Worm (Caenorhabditis elegans) whole organism, early embryonic: ENCODE data around the gene R07E5.17.

ENCODE experiments used
- B0310.2 ChIP-seq: sonication (generic microtip); optimal IDR thresholded peaks from 2 replicates; lab custom pipeline; 2016; ENCODE audit warnings: mild to moderate bottlenecking, missing genetic modification characterization, missing compliant biosample characterization
- F13C5.2 ChIP-seq: sonication (generic microtip); optimal IDR thresholded peaks from 2 replicates; lab custom pipeline; 2017; ENCODE audit warnings: mild to moderate bottlenecking, missing genetic modification characterization, inconsistent platforms, missing compliant biosample characterization
- aly-1 ChIP-seq: sonication (generic microtip); optimal IDR thresholded peaks from 2 replicates; lab custom pipeline; 2016; ENCODE audit warnings: missing genetic modification characterization, missing compliant biosample characterization
- ama-1 ChIP-seq: fragments of 150-350 bp; optimal IDR thresholded peaks from 2 replicates; lab custom pipeline; 2014
- ceh-13 ChIP-seq: fragments of 200-800 bp; sonication (Bioruptor generic); optimal IDR thresholded peaks from 2 replicates; lab custom pipeline; 2018; ENCODE audit warnings: mild to moderate bottlenecking, missing genetic modification characterization, missing compliant biosample characterization
- ceh-36 ChIP-seq: sonication (generic microtip); optimal IDR thresholded peaks from 2 replicates; lab custom pipeline; 2016; ENCODE audit warnings: missing genetic modification characterization, inconsistent platforms, missing compliant biosample characterization
- ets-7 ChIP-seq: sonication (generic microtip); optimal IDR thresholded peaks from 2 replicates; lab custom pipeline; 2016; ENCODE audit warnings: missing genotype, missing genetic modification characterization, missing compliant biosample characterization
- flt-1 ChIP-seq: fragments of 200-800 bp; sonication (Bioruptor generic); IDR thresholded peaks from 2 replicates; pipeline ENCODE4 v1.3.6; 2022; ENCODE audit warnings: missing genetic modification characterization, missing compliant biosample characterization
- hmbx-1 ChIP-seq: sonication (generic microtip); optimal IDR thresholded peaks from 2 replicates; lab custom pipeline; 2016; ENCODE audit warnings: mild to moderate bottlenecking, missing genetic modification characterization, missing compliant biosample characterization
- hmg-4 ChIP-seq: fragments of 200-800 bp; sonication (Bioruptor generic); optimal IDR thresholded peaks from 2 replicates; lab custom pipeline; 2018; ENCODE audit warnings: mild to moderate bottlenecking, missing genetic modification characterization, missing compliant biosample characterization
- hnd-1 ChIP-seq: sonication (generic microtip); optimal IDR thresholded peaks from 2 replicates; lab custom pipeline; 2016; ENCODE audit warnings: missing genetic modification characterization, missing compliant biosample characterization
- pes-1 ChIP-seq: fragments of 200-800 bp; sonication (Bioruptor generic); IDR thresholded peaks from 2 replicates; pipeline ENCODE4 v1.3.6; 2022; ENCODE audit warnings: missing genetic modification reagents, missing genetic modification characterization, missing compliant biosample characterization
- scrt-1 ChIP-seq: fragments of 200-800 bp; sonication (Bioruptor generic); IDR thresholded peaks from 2 replicates; pipeline ENCODE4 v1.3.6; 2022; ENCODE audit warnings: missing genetic modification characterization, missing compliant biosample characterization
- sea-1 ChIP-seq: fragments of 200-800 bp; sonication (Bioruptor generic); conservative IDR thresholded peaks from 2 replicates; pipeline ENCODE4 v1.3.6; 2022; ENCODE audit warnings: missing genetic modification characterization, missing compliant biosample characterization
- tbx-11 ChIP-seq: fragments of 200-800 bp; sonication (Bioruptor generic); IDR thresholded peaks from 2 replicates; pipeline ENCODE4 v1.3.6; 2022; ENCODE audit warnings: missing genetic modification characterization, missing compliant biosample characterization
- tbx-37 ChIP-seq: fragments of 200-800 bp; sonication (Bioruptor generic); conservative IDR thresholded peaks from 2 replicates; pipeline ENCODE4 v1.3.6; 2022; ENCODE audit warnings: missing genetic modification reagents, missing genetic modification characterization, missing compliant biosample characterization
- tra-4 ChIP-seq: sonication (generic microtip); optimal IDR thresholded peaks from 2 replicates; lab custom pipeline; 2017; ENCODE audit warnings: missing genetic modification characterization, missing compliant biosample characterization

R07E5.17 gene

DNA sequence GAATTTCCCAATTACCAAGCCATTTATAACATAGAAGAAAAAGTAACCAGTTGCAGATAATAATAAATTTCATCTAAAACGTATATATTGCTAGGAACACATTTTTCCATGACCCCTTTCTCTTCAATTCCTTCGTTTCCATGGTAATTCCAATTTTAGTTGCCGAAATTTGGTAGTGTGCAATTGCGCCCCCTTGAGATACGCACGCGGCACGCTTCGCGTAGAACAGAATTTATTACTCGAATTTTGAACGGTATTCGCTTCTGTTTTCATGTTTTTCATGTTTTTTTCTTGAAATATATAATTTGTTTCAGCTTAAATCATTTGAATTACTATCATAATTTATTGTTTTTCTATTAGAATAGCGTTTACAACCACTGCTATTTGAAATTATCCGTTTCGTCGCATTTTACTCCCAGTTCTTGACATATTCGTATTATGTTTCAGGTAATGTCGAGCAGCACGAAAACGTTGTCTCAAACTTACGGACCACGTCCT is at the start of gene R07E5.17, which contains the start of gene snfc-5:
Gene R07E5.17 (minus strand): TSS at position 98 of the 498 bp plus-strand sequence.
Gene snfc-5 (plus strand): TSS at position 448 of the 498 bp plus-strand sequence.
- no peak for TF ChIP-seq ets-7 (tag; lab: Kevin White, UChicago)
- TF ChIP-seq flt-1 (GFP tag; lab: Robert Waterston, UW) = no peak
- TF ChIP-seq F13C5.2 (tag; lab: Kevin White, UChicago) = peak; percentile 59

DNA sequence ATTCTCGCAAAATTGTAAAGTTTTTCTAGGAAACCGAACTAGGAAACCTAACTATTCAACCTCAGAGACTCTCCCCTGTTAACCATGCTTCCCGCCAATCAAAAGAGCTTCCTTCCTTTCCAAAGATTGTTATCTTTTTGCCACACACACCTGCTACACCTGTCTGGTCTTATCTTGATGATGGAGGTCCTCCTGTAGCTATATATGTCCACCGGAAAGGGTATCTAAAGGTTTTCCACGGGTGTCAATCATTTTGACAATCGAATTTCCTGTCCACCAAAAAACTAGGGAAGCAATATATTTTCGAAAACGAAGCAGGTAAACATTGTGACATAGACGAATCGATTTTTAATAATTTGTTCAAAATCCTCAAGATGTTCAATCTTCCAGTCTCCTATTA is 49.5 kb upstream of the R07E5.17 start:
- TF ChIP-seq ets-7 (tag; lab: Kevin White, UChicago) (peak; percentile 30), F13C5.2 (tag; lab: Kevin White, UChicago) (no peak)

DNA sequence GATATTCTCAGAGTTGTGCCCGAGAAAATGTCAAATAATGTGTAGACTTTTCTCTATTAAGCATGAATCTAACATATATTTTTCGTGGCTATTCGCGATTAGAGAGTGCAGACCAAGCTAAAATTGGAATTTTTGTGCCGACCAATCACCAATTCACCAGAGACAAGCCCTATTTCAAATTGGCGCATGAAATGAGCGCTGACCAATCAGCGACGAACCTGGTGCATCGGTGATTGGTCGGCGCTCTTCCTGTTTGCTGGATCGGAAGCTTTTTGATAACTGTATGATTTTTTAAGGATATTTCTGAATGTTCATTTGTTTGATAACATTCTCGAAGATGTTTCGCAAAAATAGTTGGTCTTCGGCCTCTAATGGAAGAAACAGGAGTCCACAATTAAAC is 49.1 kb upstream of the R07E5.17 start:
- TF ChIP-seq pes-1 (GFP tag; lab: Robert Waterston, UW) (no peak), B0310.2 (tag; lab: Kevin White, UChicago) (no peak), hmbx-1 (tag; lab: Kevin White, UChicago) (no peak), F13C5.2 (tag; lab: Kevin White, UChicago) (no peak), flt-1 (GFP tag; lab: Robert Waterston, UW) (no peak), tbx-37 (GFP tag; lab: Robert Waterston, UW) (no peak), ets-7 (tag; lab: Kevin White, UChicago) (no peak), aly-1 (tag; lab: Kevin White, UChicago) (no peak), tbx-11 (GFP tag; lab: Robert Waterston, UW) (no peak), hnd-1 (tag; lab: Kevin White, UChicago) (no peak), ceh-36 (tag; lab: Kevin White, UChicago) (no peak), scrt-1 (GFP tag; lab: Robert Waterston, UW) (no peak), tra-4 (no peak), ceh-13 (GFP tag; lab: Kevin White, UChicago) (no peak), sea-1 (GFP tag; lab: Robert Waterston, UW) (no peak), ama-1 (lab: Kevin White, UChicago) (no peak)

DNA sequence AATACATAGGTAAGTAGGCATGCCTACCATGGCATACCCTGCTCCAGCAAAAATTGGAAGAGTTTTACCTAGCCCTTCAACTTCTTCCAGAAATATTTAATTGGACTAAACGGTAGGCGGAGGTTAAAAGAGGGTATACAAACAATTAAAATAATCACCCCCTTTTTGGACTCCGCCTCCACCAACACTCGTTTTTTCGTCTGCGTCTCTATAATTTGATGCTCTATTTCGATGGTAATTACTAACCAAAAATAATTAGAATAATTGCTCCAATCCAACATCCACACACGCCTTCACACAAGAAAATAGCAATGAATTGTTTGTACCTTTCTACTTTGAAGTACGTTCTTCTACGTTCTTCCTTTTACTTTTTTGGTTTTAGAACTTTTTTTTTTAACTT is 48.5 kb upstream of the R07E5.17 start:
- TF ChIP-seq ceh-13 (GFP tag; lab: Kevin White, UChicago) = no peak
- TF ChIP-seq ets-7 (tag; lab: Kevin White, UChicago) = no peak
- no peak for TF ChIP-seq tra-4
- no peak for TF ChIP-seq aly-1 (tag; lab: Kevin White, UChicago)
- no peak for TF ChIP-seq tbx-37 (GFP tag; lab: Robert Waterston, UW)
- TF ChIP-seq flt-1 (GFP tag; lab: Robert Waterston, UW) = no peak
- TF ChIP-seq hmbx-1 (tag; lab: Kevin White, UChicago) = no peak
- no peak for TF ChIP-seq tbx-11 (GFP tag; lab: Robert Waterston, UW)
- TF ChIP-seq scrt-1 (GFP tag; lab: Robert Waterston, UW) = no peak
- TF ChIP-seq B0310.2 (tag; lab: Kevin White, UChicago) = no peak
- no peak for TF ChIP-seq ceh-36 (tag; lab: Kevin White, UChicago)
- no peak for TF ChIP-seq pes-1 (GFP tag; lab: Robert Waterston, UW)
- TF ChIP-seq ama-1 (lab: Kevin White, UChicago) = no peak

DNA sequence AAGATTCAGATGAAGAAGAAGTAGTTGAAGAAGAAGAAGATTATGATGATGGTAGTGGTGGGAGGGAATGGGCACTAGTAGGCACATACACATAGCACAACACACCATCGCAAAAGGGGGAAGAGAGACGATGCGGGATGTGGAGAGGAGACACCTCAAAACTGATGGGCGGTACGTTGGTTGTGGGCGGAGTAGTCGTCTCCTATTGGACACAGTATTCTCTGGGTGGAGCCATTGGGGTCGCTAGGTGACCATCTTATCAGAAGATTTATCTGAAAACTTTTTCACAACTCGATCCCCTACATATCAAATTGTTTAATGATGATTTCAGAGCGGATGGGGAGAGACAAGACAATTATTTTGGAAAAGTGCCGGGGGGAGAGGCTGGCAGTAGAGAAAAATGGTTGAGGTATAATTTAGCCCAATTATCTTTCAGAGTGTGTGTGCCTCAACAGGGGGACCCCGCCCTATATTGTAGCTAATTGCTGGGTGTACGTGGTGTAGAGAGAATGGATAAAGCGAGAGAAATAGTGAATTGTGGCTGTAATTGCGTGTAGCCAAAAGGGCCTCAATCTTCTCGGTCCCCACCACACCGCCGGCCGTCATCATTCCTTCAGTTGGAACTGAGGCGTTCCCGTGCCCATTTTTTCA is 46.7 kb upstream of the R07E5.17 start:
- no peak for TF ChIP-seq pes-1 (GFP tag; lab: Robert Waterston, UW)
- no peak for TF ChIP-seq tbx-37 (GFP tag; lab: Robert Waterston, UW)
- peak; percentile 27 for TF ChIP-seq hmg-4 (GFP tag; lab: Kevin White, UChicago)
- no peak for TF ChIP-seq hnd-1 (tag; lab: Kevin White, UChicago)
- no peak for TF ChIP-seq scrt-1 (GFP tag; lab: Robert Waterston, UW)
- no peak for TF ChIP-seq sea-1 (GFP tag; lab: Robert Waterston, UW)
- peak; percentile 15 for TF ChIP-seq F13C5.2 (tag; lab: Kevin White, UChicago)
- TF ChIP-seq ceh-13 (GFP tag; lab: Kevin White, UChicago) = no peak
- no peak for TF ChIP-seq hmbx-1 (tag; lab: Kevin White, UChicago)
- TF ChIP-seq ama-1 (lab: Kevin White, UChicago) = no peak
- TF ChIP-seq ceh-36 (tag; lab: Kevin White, UChicago) = no peak
- TF ChIP-seq tbx-11 (GFP tag; lab: Robert Waterston, UW) = no peak
- TF ChIP-seq ets-7 (tag; lab: Kevin White, UChicago) = no peak
- TF ChIP-seq tra-4 = no peak
- no peak for TF ChIP-seq flt-1 (GFP tag; lab: Robert Waterston, UW)

DNA sequence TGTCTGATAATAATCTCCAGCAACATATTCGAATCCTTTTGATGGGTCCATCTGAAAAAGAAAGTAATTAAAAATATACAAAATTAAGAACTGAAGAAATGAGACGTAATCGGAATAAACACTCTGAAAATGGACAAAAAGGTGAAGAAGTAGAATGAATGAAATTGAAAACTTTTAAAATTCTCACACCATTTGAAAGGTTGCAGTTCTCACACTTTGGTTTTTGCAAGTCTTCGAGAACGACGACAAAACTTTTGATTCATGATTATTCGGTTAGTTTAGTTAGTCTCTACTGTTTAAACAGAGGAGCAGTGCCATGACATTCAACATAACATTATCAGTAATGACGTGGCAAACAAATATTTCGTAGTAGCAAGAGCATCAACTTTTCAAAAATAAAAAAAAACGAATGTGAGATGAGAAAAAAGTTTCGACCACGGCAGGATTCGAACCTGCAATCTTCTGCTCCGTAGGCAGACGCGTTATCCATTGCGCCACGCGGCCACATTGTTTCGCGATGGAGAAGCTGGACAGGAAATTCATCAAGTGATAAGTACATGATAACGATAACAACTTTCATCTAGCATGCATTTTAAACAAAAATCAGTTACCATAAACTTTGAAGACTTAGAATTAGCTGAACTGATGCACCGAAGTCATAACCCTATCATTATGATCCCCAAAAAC is 45.8 kb upstream of the R07E5.17 start, which contains the start of gene ceh-43:
Gene ceh-43 (minus strand): TSS at position 51 of the 687 bp plus-strand sequence.
- TF ChIP-seq scrt-1 (GFP tag; lab: Robert Waterston, UW) (no peak), hmbx-1 (tag; lab: Kevin White, UChicago) (no peak), F13C5.2 (tag; lab: Kevin White, UChicago) (no peak), tra-4 (no peak), ama-1 (lab: Kevin White, UChicago) (no peak), sea-1 (GFP tag; lab: Robert Waterston, UW) (no peak), pes-1 (GFP tag; lab: Robert Waterston, UW) (no peak), ets-7 (tag; lab: Kevin White, UChicago) (no peak), aly-1 (tag; lab: Kevin White, UChicago) (no peak), tbx-37 (GFP tag; lab: Robert Waterston, UW) (no peak), ceh-13 (GFP tag; lab: Kevin White, UChicago) (no peak), flt-1 (GFP tag; lab: Robert Waterston, UW) (no peak), ceh-36 (tag; lab: Kevin White, UChicago) (no peak)
